Worm (Caenorhabditis elegans): Measurements from ENCODE around the gene R05G6.4.

Gene R05G6.4

ce11 chrIV:7503322-7503721, 9.7 kb upstream of the R05G6.4 start, which contains the start of gene glt-6:
Gene glt-6 (plus strand): TSS chrIV:7503622.
- TF ChIP-seq flt-1 (GFP tag; IDR thresholded peaks at IDR 0.05) (no peak), B0310.2 (tag; optimal IDR thresholded peaks at IDR 0.05) (no peak), pes-1 (GFP tag; IDR thresholded peaks at IDR 0.05) (no peak), sea-1 (GFP tag; conservative IDR thresholded peaks at IDR 0.05) (no peak), tbx-37 (GFP tag; conservative IDR thresholded peaks at IDR 0.05) (no peak)

- no peak for TF ChIP-seq hmbx-1 (tag; optimal IDR thresholded peaks at IDR 0.05)
- TF ChIP-seq pes-1 (GFP tag; IDR thresholded peaks at IDR 0.05) = no peak
- TF ChIP-seq F13C5.2 (tag; optimal IDR thresholded peaks at IDR 0.05) = no peak
- no peak for TF ChIP-seq ama-1 (optimal IDR thresholded peaks at IDR 0.05)
- no peak for TF ChIP-seq hmg-4 (GFP tag; optimal IDR thresholded peaks at IDR 0.05)
These were observed 7.1 kb upstream of the R05G6.4 start for ce11 chrIV:7505866-7506488.

- TF ChIP-seq B0310.2 (tag; optimal IDR thresholded peaks at IDR 0.05) = no peak
- no peak for TF ChIP-seq flt-1 (GFP tag; IDR thresholded peaks at IDR 0.05)
- TF ChIP-seq hnd-1 (tag; optimal IDR thresholded peaks at IDR 0.05) = no peak
- TF ChIP-seq ceh-13 (GFP tag; optimal IDR thresholded peaks at IDR 0.05) = no peak
- no peak for TF ChIP-seq ceh-36 (tag; optimal IDR thresholded peaks at IDR 0.05)
- no peak for TF ChIP-seq tra-4 (tag; optimal IDR thresholded peaks at IDR 0.05)
- TF ChIP-seq sea-1 (GFP tag; conservative IDR thresholded peaks at IDR 0.05) = no peak
- TF ChIP-seq hmg-4 (GFP tag; optimal IDR thresholded peaks at IDR 0.05) = no peak
- no peak for TF ChIP-seq aly-1 (tag; optimal IDR thresholded peaks at IDR 0.05)
- TF ChIP-seq ets-7 (tag; optimal IDR thresholded peaks at IDR 0.05) = no peak
- no peak for TF ChIP-seq tbx-37 (GFP tag; conservative IDR thresholded peaks at IDR 0.05)
- no peak for TF ChIP-seq F13C5.2 (tag; optimal IDR thresholded peaks at IDR 0.05)
- no peak for TF ChIP-seq tbx-11 (GFP tag; IDR thresholded peaks at IDR 0.05)
- no peak for TF ChIP-seq pes-1 (GFP tag; IDR thresholded peaks at IDR 0.05)
- TF ChIP-seq hmbx-1 (tag; optimal IDR thresholded peaks at IDR 0.05) = no peak
These were observed 6.3 kb upstream of the R05G6.4 start for ce11 chrIV:7506711-7507110.

ce11 chrIV:7507305-7507704, 5.7 kb upstream of the R05G6.4 start:
- TF ChIP-seq ceh-13 (GFP tag; optimal IDR thresholded peaks at IDR 0.05) (no peak), scrt-1 (GFP tag; IDR thresholded peaks at IDR 0.05) (no peak), tra-4 (tag; optimal IDR thresholded peaks at IDR 0.05) (no peak), tbx-11 (GFP tag; IDR thresholded peaks at IDR 0.05) (no peak), pes-1 (GFP tag; IDR thresholded peaks at IDR 0.05) (no peak), B0310.2 (tag; optimal IDR thresholded peaks at IDR 0.05) (no peak)

- no peak for TF ChIP-seq ets-7 (tag; optimal IDR thresholded peaks at IDR 0.05)
- no peak for TF ChIP-seq B0310.2 (tag; optimal IDR thresholded peaks at IDR 0.05)
- TF ChIP-seq hmg-4 (GFP tag; optimal IDR thresholded peaks at IDR 0.05) = no peak
- TF ChIP-seq F13C5.2 (tag; optimal IDR thresholded peaks at IDR 0.05) = no peak
- no peak for TF ChIP-seq flt-1 (GFP tag; IDR thresholded peaks at IDR 0.05)
- no peak for TF ChIP-seq hmbx-1 (tag; optimal IDR thresholded peaks at IDR 0.05)
- TF ChIP-seq ceh-13 (GFP tag; optimal IDR thresholded peaks at IDR 0.05) = no peak
- no peak for TF ChIP-seq tbx-11 (GFP tag; IDR thresholded peaks at IDR 0.05)
These were observed 5.1 kb upstream of the R05G6.4 start, which contains the start of the genes vdac-1 and R05G6.5 for ce11 chrIV:7507841-7508509. Gene vdac-1 (minus strand): TSS chrIV:7507891. Gene R05G6.5 (plus strand): TSS chrIV:7508367.

- TF ChIP-seq hnd-1 (tag; optimal IDR thresholded peaks at IDR 0.05) = no peak
These were observed 4.2 kb upstream of the R05G6.4 start for ce11 chrIV:7508850-7509249.

- TF ChIP-seq tbx-11 (GFP tag; IDR thresholded peaks at IDR 0.05) = no peak
- no peak for TF ChIP-seq hnd-1 (tag; optimal IDR thresholded peaks at IDR 0.05)
- TF ChIP-seq flt-1 (GFP tag; IDR thresholded peaks at IDR 0.05) = no peak
- no peak for TF ChIP-seq aly-1 (tag; optimal IDR thresholded peaks at IDR 0.05)
- no peak for TF ChIP-seq hmg-4 (GFP tag; optimal IDR thresholded peaks at IDR 0.05)
- TF ChIP-seq tra-4 (tag; optimal IDR thresholded peaks at IDR 0.05) = no peak
- TF ChIP-seq ceh-36 (tag; optimal IDR thresholded peaks at IDR 0.05) = no peak
- no peak for TF ChIP-seq scrt-1 (GFP tag; IDR thresholded peaks at IDR 0.05)
- TF ChIP-seq F13C5.2 (tag; optimal IDR thresholded peaks at IDR 0.05) = no peak
- no peak for TF ChIP-seq sea-1 (GFP tag; conservative IDR thresholded peaks at IDR 0.05)
These were observed 2.2 kb upstream of the R05G6.4 start for ce11 chrIV:7510829-7511228.

- no peak for TF ChIP-seq flt-1 (GFP tag; IDR thresholded peaks at IDR 0.05)
- no peak for TF ChIP-seq tbx-11 (GFP tag; IDR thresholded peaks at IDR 0.05)
- TF ChIP-seq tbx-37 (GFP tag; conservative IDR thresholded peaks at IDR 0.05) = no peak
- TF ChIP-seq hmg-4 (GFP tag; optimal IDR thresholded peaks at IDR 0.05) = no peak
- TF ChIP-seq B0310.2 (tag; optimal IDR thresholded peaks at IDR 0.05) = no peak
- TF ChIP-seq F13C5.2 (tag; optimal IDR thresholded peaks at IDR 0.05) = no peak
- no peak for TF ChIP-seq ets-7 (tag; optimal IDR thresholded peaks at IDR 0.05)
- TF ChIP-seq tra-4 (tag; optimal IDR thresholded peaks at IDR 0.05) = no peak
- TF ChIP-seq pes-1 (GFP tag; IDR thresholded peaks at IDR 0.05) = no peak
- no peak for TF ChIP-seq hmbx-1 (tag; optimal IDR thresholded peaks at IDR 0.05)
- TF ChIP-seq aly-1 (tag; optimal IDR thresholded peaks at IDR 0.05) = no peak
- TF ChIP-seq ceh-13 (GFP tag; optimal IDR thresholded peaks at IDR 0.05) = no peak
- TF ChIP-seq scrt-1 (GFP tag; IDR thresholded peaks at IDR 0.05) = no peak
- TF ChIP-seq ceh-36 (tag; optimal IDR thresholded peaks at IDR 0.05) = no peak
- no peak for TF ChIP-seq ama-1 (optimal IDR thresholded peaks at IDR 0.05)
- no peak for TF ChIP-seq sea-1 (GFP tag; conservative IDR thresholded peaks at IDR 0.05)
These were observed 3.1 kb downstream of the R05G6.4 start, which contains the start of the genes R05G6.9 and R05G6.3 for ce11 chrIV:7516167-7516566. Gene R05G6.9 (minus strand): TSS chrIV:7516267. Gene R05G6.3 (plus strand): TSS chrIV:7516552.
